Fruit fly (Drosophila melanogaster): ENCODE data around the gene yellow-c.

Gene yellow-c

dm6 chr2L:15009703-15010102 lies 25.5 kb upstream of the yellow-c start, which contains the start of the genes THG and Rnmt (continued):
- TF ChIP-seq amos (GFP tag; IDR thresholded peaks at IDR 0.05; ENCODE audit: partially characterized antibody) (peak; percentile 83), klu (GFP tag; IDR thresholded peaks at IDR 0.05) (peak; percentile 67; the same call in 1 of the 2 replicates), CG13287 (GFP tag; IDR thresholded peaks at IDR 0.05; ENCODE audit: partially characterized antibody) (peak; percentile 95), CG12744 (GFP tag; optimal IDR thresholded peaks at IDR 0.05) (peak; percentile 58), hth (optimal IDR thresholded peaks at IDR 0.05) (no peak), Pdp1 (GFP tag; optimal IDR thresholded peaks at IDR 0.05) (peak; percentile 68 to 69), CG2712 (tag; optimal IDR thresholded peaks at IDR 0.05) (peak; percentile 86), CG1529 (GFP tag; optimal IDR thresholded peaks at IDR 0.05) (peak; percentile 56), Dref (GFP tag; IDR thresholded peaks at IDR 0.05) (peak; percentile 82), Dp (GFP tag; optimal IDR thresholded peaks at IDR 0.05) (peak; percentile 53), gcm (GFP tag; optimal IDR thresholded peaks at IDR 0.05) (peak; percentile 76), CG4360 (GFP tag; IDR thresholded peaks at IDR 0.05) (no peak), CG17186 (GFP tag; optimal IDR thresholded peaks at IDR 0.05) (peak; percentile 29), CG2120 (GFP tag; optimal IDR thresholded peaks at IDR 0.05) (peak; percentile 90), fd102C (GFP tag; optimal IDR thresholded peaks at IDR 0.05) (no peak), pho (GFP tag; optimal IDR thresholded peaks at IDR 0.05) (peak; percentile 67), kay (GFP tag; optimal IDR thresholded peaks at IDR 0.05) (peak; percentile 78), Fer2 (tag; optimal IDR thresholded peaks at IDR 0.05) (peak; percentile 77), CG3065 (GFP tag; optimal IDR thresholded peaks at IDR 0.05) (peak; percentile 63), CG12942 (GFP tag; optimal IDR thresholded peaks at IDR 0.05) (peak; percentile 78), dm (GFP tag; optimal IDR thresholded peaks at IDR 0.05) (peak; percentile 32), Deaf1 (tag; optimal IDR thresholded peaks at IDR 0.05) (peak; percentile 56), CkIIα-i1 (GFP tag; IDR thresholded peaks at IDR 0.05) (peak; percentile 57; the same call in 1 of the 2 replicates), nom (GFP tag; optimal IDR thresholded peaks at IDR 0.05) (peak; percentile 34), ci (GFP tag; IDR thresholded peaks at IDR 0.05) (peak; percentile 91), pnt (GFP tag; optimal IDR thresholded peaks at IDR 0.05) (peak; percentile 41), CG1603 (tag; optimal IDR thresholded peaks at IDR 0.05) (peak; percentile 71), Sry-β (GFP tag; optimal IDR thresholded peaks at IDR 0.05) (peak; percentile 47), hbn (GFP tag; IDR thresholded peaks at IDR 0.05; ENCODE audit: partially characterized antibody) (peak; percentile 83), cas (GFP tag; IDR thresholded peaks at IDR 0.05) (peak; percentile 80), Vsx1 (GFP tag; optimal IDR thresholded peaks at IDR 0.05) (no peak), CG30431 (GFP tag; optimal IDR thresholded peaks at IDR 0.05) (peak; percentile 64), E2f2 (GFP tag; IDR thresholded peaks at IDR 0.05) (peak; percentile 76), crc (GFP tag; optimal IDR thresholded peaks at IDR 0.05) (peak; percentile 41), CG6854 (GFP tag; optimal IDR thresholded peaks at IDR 0.05) (no peak), fd64A (GFP tag; optimal IDR thresholded peaks at IDR 0.05) (no peak), jumu (GFP tag; optimal IDR thresholded peaks at IDR 0.05) (peak; percentile 58), CG11504 (tag; optimal IDR thresholded peaks at IDR 0.05) (peak; percentile 83), Dfd (GFP tag; optimal IDR thresholded peaks at IDR 0.05) (no peak), CG10462 (GFP tag; optimal IDR thresholded peaks at IDR 0.05) (peak; percentile 71), CG30020 (tag; optimal IDR thresholded peaks at IDR 0.05) (peak; percentile 60), Bdp1 (GFP tag; optimal IDR thresholded peaks at IDR 0.05) (peak; percentile 28), Jarid2 (GFP tag; optimal IDR thresholded peaks at IDR 0.05) (peak; percentile 30), CG4282 (GFP tag; optimal IDR thresholded peaks at IDR 0.05) (no peak), Chrac-16 (GFP tag; optimal IDR thresholded peaks at IDR 0.05) (peak; percentile 87), CG14667 (GFP tag; IDR thresholded peaks at IDR 0.05) (peak; percentile 76), Usf (GFP tag; optimal IDR thresholded peaks at IDR 0.05) (peak; percentile 41), CG7357 (GFP tag; IDR thresholded peaks at IDR 0.05) (no peak; the same call in 2 of the 3 replicates), CG2202 (tag; optimal IDR thresholded peaks at IDR 0.05) (peak; percentile 72), ATbp (GFP tag; optimal IDR thresholded peaks at IDR 0.05) (peak; percentile 57), CG17328 (GFP tag; IDR thresholded peaks at IDR 0.05) (peak; percentile 86)

Data from whole organism, embryonic.